Fruit fly (Drosophila melanogaster) whole organism: ENCODE data around the gene psd.

Experiments used
- EcR ChIP-seq, 2 experiments: fragments of >200 bp; optimal IDR thresholded peaks; 2 replicates each; lab custom pipeline; 2017; ENCODE audit warnings: missing biosample characterization in 2 of 2, missing genetic modification characterization in 2 of 2, missing genetic modification reagents in 2 of 2
- pan ChIP-seq: fragments of >200 bp; optimal IDR thresholded peaks from 2 replicates; lab custom pipeline; 2017
- psq ChIP-seq: fragments of >200 bp; optimal IDR thresholded peaks from 2 replicates; lab custom pipeline; 2017
- usp ChIP-seq: fragments of >200 bp; optimal IDR thresholded peaks from 2 replicates; lab custom pipeline; 2017; ENCODE audit warnings: missing biosample characterization, missing genetic modification characterization, mixed read lengths

DNA sequence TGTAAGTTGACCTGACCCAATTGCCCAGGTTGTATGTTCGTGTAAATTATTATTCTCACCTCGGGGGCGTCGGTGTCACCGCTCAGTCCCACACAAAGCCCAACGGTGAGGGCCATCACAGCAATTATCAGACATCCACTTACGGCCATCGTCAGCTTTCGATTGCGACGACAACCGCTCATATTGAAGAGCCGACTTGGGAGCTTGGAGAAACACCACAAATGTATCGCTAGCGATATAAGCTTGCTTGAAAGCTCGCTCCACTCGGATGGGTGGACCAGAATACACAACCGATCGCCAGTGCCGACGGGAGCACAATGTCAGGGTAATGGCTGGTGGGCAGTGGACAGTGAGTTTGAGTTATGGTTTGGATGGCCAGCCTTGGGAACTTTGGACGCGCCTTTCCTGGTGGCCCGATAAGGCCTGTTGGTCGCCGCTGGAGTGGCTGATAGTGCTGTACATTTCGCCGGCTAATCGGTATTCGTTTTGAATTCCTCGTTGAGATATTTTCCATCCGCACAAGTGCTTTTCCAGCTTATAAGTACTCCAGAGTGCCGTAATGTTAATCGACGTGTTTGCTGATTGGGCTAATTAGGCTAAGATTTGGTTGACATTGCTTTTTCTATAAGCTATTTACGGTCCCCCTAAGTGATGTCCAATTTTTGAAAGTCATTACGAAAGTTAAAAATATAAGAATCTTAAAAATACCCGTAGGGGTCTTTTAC is 41.9 kb upstream of the psd start, which contains the start of gene Gal:
- TF ChIP-seq pan = no peak
- TF ChIP-seq psq = no peak
- TF ChIP-seq EcR (GFP tag; optimal IDR thresholded peaks at IDR 0.05; lab: Kevin White, UChicago) = no peak
- TF ChIP-seq usp (GFP tag; lab: Kevin White, UChicago) = no peak
